Worm (Caenorhabditis elegans) whole organism, L2 larva: ENCODE measurements around the gene srw-107.

ENCODE experiments used
- C34F6.9 ChIP-seq: fragments of 150-350 bp; optimal IDR thresholded peaks from 2 replicates; lab custom pipeline; 2014; ENCODE audit warnings: missing biosample characterization, missing genetic modification characterization
- R02D3.7 ChIP-seq: fragments of 150-350 bp; optimal IDR thresholded peaks from 2 replicates; lab custom pipeline; 2014; ENCODE audit warnings: missing biosample characterization, missing genetic modification characterization
- Y55F3AM.14 ChIP-seq: fragments of 200-800 bp; sonication (Bioruptor generic); optimal IDR thresholded peaks from 2 replicates; lab custom pipeline; 2018; ENCODE audit warnings: mild to moderate bottlenecking, missing genetic modification characterization, missing compliant biosample characterization
- alr-1 ChIP-seq: fragments of 150-350 bp; optimal IDR thresholded peaks from 2 replicates; lab custom pipeline; 2014; ENCODE audit warnings: missing biosample characterization, missing genetic modification characterization
- aly-2 ChIP-seq: fragments of 150-350 bp; optimal IDR thresholded peaks from 2 replicates; lab custom pipeline; 2014; ENCODE audit warnings: missing biosample characterization, missing genetic modification characterization
- ama-1 ChIP-seq: fragments of 150-350 bp; optimal IDR thresholded peaks from 2 replicates; lab custom pipeline; 2018; ENCODE audit warnings: inconsistent platforms
- blmp-1 ChIP-seq: sonication (generic microtip); optimal IDR thresholded peaks from 2 replicates; lab custom pipeline; 2017; ENCODE audit warnings: missing genetic modification characterization, mild to moderate bottlenecking, missing compliant biosample characterization, antibody characterized with exemption, moderate library complexity; ENCODE audit not compliant: insufficient read depth
- ceh-16 ChIP-seq: fragments of 150-350 bp; optimal IDR thresholded peaks from 2 replicates; lab custom pipeline; 2014; ENCODE audit warnings: missing biosample characterization, missing genetic modification characterization
- ceh-82 ChIP-seq: fragments of 150-350 bp; optimal IDR thresholded peaks from 2 replicates; lab custom pipeline; 2014; ENCODE audit warnings: missing biosample characterization, missing genetic modification characterization
- crh-2 ChIP-seq: sonication (generic microtip); optimal IDR thresholded peaks from 2 replicates; lab custom pipeline; 2017; ENCODE audit warnings: missing biosample characterization, missing genetic modification characterization
- dmd-4 ChIP-seq: sonication (generic microtip); optimal IDR thresholded peaks from 2 replicates; lab custom pipeline; 2017; ENCODE audit warnings: missing biosample characterization, missing genetic modification characterization
- egl-27 ChIP-seq: sonication (generic microtip); optimal IDR thresholded peaks from 3 replicates; lab custom pipeline; 2017; ENCODE audit warnings: missing biosample characterization, missing genetic modification reagents, missing genetic modification characterization
- elt-1 ChIP-seq: fragments of 150-350 bp; optimal IDR thresholded peaks from 2 replicates; lab custom pipeline; 2014; ENCODE audit warnings: missing biosample characterization, missing genetic modification characterization
- elt-3 ChIP-seq: sonication (generic microtip); optimal IDR thresholded peaks from 2 replicates; lab custom pipeline; 2017; ENCODE audit warnings: missing biosample characterization, missing genetic modification characterization
- fos-1 ChIP-seq: fragments of 150-350 bp; optimal IDR thresholded peaks from 2 replicates; lab custom pipeline; 2014; ENCODE audit warnings: missing biosample characterization, missing genetic modification characterization
- gmeb-1 ChIP-seq: fragments of 150-350 bp; optimal IDR thresholded peaks from 2 replicates; lab custom pipeline; 2014; ENCODE audit warnings: missing biosample characterization, missing genetic modification characterization
- lin-11 ChIP-seq: fragments of 150-350 bp; sonication (generic microtip); optimal IDR thresholded peaks from 2 replicates; lab custom pipeline; 2014; ENCODE audit warnings: missing biosample characterization, missing genetic modification characterization, inconsistent platforms, mixed read lengths
- lin-13 ChIP-seq: fragments of 150-350 bp; optimal IDR thresholded peaks from 2 replicates; lab custom pipeline; 2014; ENCODE audit warnings: missing biosample characterization, missing genetic modification reagents, missing genetic modification characterization
- lin-39 ChIP-seq: fragments of 150-350 bp; optimal IDR thresholded peaks from 2 replicates; lab custom pipeline; 2014; ENCODE audit warnings: missing biosample characterization, missing genetic modification reagents, missing genetic modification characterization
- lsy-2 ChIP-seq, 2 experiments: fragments of 150-350 bp in 1 of 2; sonication (generic microtip) in 1 of 2; optimal IDR thresholded peaks; 2 replicates each; lab custom pipeline; 2014 to 2017; ENCODE audit warnings: missing biosample characterization in 2 of 2, missing genetic modification characterization in 2 of 2
- mab-5 ChIP-seq: fragments of 150-350 bp; optimal IDR thresholded peaks from 2 replicates; lab custom pipeline; 2014; ENCODE audit warnings: missing biosample characterization, missing genetic modification characterization
- mbf-1 ChIP-seq: sonication (generic microtip); optimal IDR thresholded peaks from 2 replicates; lab custom pipeline; 2017; ENCODE audit warnings: missing biosample characterization, missing genetic modification characterization
- mdl-1 ChIP-seq, 2 experiments: fragments of 150-350 bp in 1 of 2; sonication (generic microtip) in 1 of 2; optimal IDR thresholded peaks; 2 replicates each; lab custom pipeline; 2017; ENCODE audit warnings: missing biosample characterization in 2 of 2, missing genetic modification characterization in 2 of 2
- nhr-10 ChIP-seq: sonication (generic microtip); optimal IDR thresholded peaks from 2 replicates; lab custom pipeline; 2017; ENCODE audit warnings: missing biosample characterization, missing genetic modification characterization
- nhr-129 ChIP-seq: fragments of 150-350 bp; optimal IDR thresholded peaks from 2 replicates; lab custom pipeline; 2014; ENCODE audit warnings: missing biosample characterization, missing genetic modification characterization
- nhr-23 ChIP-seq: fragments of 150-350 bp; optimal IDR thresholded peaks from 2 replicates; lab custom pipeline; 2014; ENCODE audit warnings: missing biosample characterization, missing genetic modification reagents, missing genetic modification characterization
- nhr-237 ChIP-seq: fragments of 150-350 bp; optimal IDR thresholded peaks from 2 replicates; lab custom pipeline; 2014; ENCODE audit warnings: missing biosample characterization, missing genetic modification characterization
- nhr-25 ChIP-seq: fragments of 150-350 bp; sonication (generic microtip); optimal IDR thresholded peaks from 3 replicates; lab custom pipeline; 2014; ENCODE audit warnings: missing biosample characterization, missing genetic modification characterization
- nhr-6 ChIP-seq: fragments of 150-350 bp; optimal IDR thresholded peaks from 2 replicates; lab custom pipeline; 2014; ENCODE audit warnings: missing biosample characterization, missing genetic modification characterization
- nhr-77 ChIP-seq: fragments of 150-350 bp; optimal IDR thresholded peaks from 2 replicates; lab custom pipeline; 2014; ENCODE audit warnings: missing biosample characterization, missing genetic modification characterization
- peb-1 ChIP-seq: fragments of 150-350 bp; optimal IDR thresholded peaks from 2 replicates; lab custom pipeline; 2014; ENCODE audit warnings: missing biosample characterization, missing genetic modification characterization
- sem-4 ChIP-seq: fragments of 150-350 bp; optimal IDR thresholded peaks from 2 replicates; lab custom pipeline; 2014; ENCODE audit warnings: missing biosample characterization, missing genetic modification reagents, missing genetic modification characterization
- skn-1 ChIP-seq: sonication (generic microtip); optimal IDR thresholded peaks from 2 replicates; lab custom pipeline; 2017; ENCODE audit warnings: missing biosample characterization, missing genetic modification characterization
- sma-3 ChIP-seq: sonication (generic microtip); optimal IDR thresholded peaks from 2 replicates; lab custom pipeline; 2016; ENCODE audit warnings: missing genetic modification reagents, missing genetic modification characterization, missing compliant biosample characterization
- sma-9 ChIP-seq, 2 experiments: fragments of 150-350 bp in 1 of 2; sonication (generic microtip) in 1 of 2; optimal IDR thresholded peaks; 2 replicates each; lab custom pipeline; 2014 to 2016; ENCODE audit warnings: missing genetic modification characterization in 2 of 2, mild to moderate bottlenecking in 1 of 2, missing biosample characterization in 1 of 2, missing compliant biosample characterization in 1 of 2, missing genetic modification reagents in 1 of 2, moderate library complexity in 1 of 2
- snpc-4 ChIP-seq: fragments of 150-350 bp; optimal IDR thresholded peaks from 2 replicates; lab custom pipeline; 2014; ENCODE audit warnings: missing biosample characterization, missing genetic modification characterization
- unc-55 ChIP-seq: fragments of 150-350 bp; sonication (generic microtip); optimal IDR thresholded peaks from 3 replicates; lab custom pipeline; 2014; ENCODE audit warnings: missing biosample characterization, missing genetic modification reagents, missing genetic modification characterization
- unc-62 ChIP-seq: fragments of 150-350 bp; optimal IDR thresholded peaks from 2 replicates; lab custom pipeline; 2014; ENCODE audit warnings: missing biosample characterization, missing genetic modification reagents, missing genetic modification characterization
- zag-1 ChIP-seq: fragments of 150-350 bp; optimal IDR thresholded peaks from 2 replicates; lab custom pipeline; 2014; ENCODE audit warnings: missing biosample characterization, missing genetic modification characterization
- ztf-1 ChIP-seq: fragments of 200-800 bp; sonication (Bioruptor generic); conservative IDR thresholded peaks from 2 replicates; pipeline ENCODE4 v1.3.6; 2022; ENCODE audit warnings: missing genetic modification characterization, missing compliant biosample characterization
- ztf-4 ChIP-seq: fragments of 150-350 bp; optimal IDR thresholded peaks from 2 replicates; lab custom pipeline; 2014; ENCODE audit warnings: missing biosample characterization, missing genetic modification characterization

The srw-107 gene

ce11 chrV:497399-497798, 24.0 kb downstream of the srw-107 start, which contains the start of gene T01G6.1:
T01G6.1 (plus strand) TSS chrV:497699.
- TF ChIP-seq ama-1 (lab: Kevin White, UChicago) (no peak), blmp-1 (tag; lab: Kevin White, UChicago) (no peak), nhr-6 (tag; lab: Kevin White, UChicago) (no peak), lin-13 (GFP tag; lab: Kevin White, UChicago) (no peak), sem-4 (tag; lab: Kevin White, UChicago) (no peak), nhr-129 (tag; lab: Kevin White, UChicago) (no peak), zag-1 (tag; lab: Kevin White, UChicago) (no peak), nhr-77 (tag; lab: Kevin White, UChicago) (no peak), unc-55 (GFP tag; lab: Kevin White, UChicago) (no peak), unc-62 (GFP tag; lab: Kevin White, UChicago) (no peak), dmd-4 (tag; lab: Kevin White, UChicago) (no peak), nhr-23 (tag; lab: Kevin White, UChicago) (no peak), skn-1 (no peak), peb-1 (tag; lab: Kevin White, UChicago) (no peak), nhr-25 (tag; lab: Kevin White, UChicago) (no peak), egl-27 (tag; lab: Kevin White, UChicago) (no peak), elt-1 (tag; lab: Kevin White, UChicago) (no peak), aly-2 (no peak)
- TF ChIP-seq, all 48 proteins: peak for 0

DNA sequence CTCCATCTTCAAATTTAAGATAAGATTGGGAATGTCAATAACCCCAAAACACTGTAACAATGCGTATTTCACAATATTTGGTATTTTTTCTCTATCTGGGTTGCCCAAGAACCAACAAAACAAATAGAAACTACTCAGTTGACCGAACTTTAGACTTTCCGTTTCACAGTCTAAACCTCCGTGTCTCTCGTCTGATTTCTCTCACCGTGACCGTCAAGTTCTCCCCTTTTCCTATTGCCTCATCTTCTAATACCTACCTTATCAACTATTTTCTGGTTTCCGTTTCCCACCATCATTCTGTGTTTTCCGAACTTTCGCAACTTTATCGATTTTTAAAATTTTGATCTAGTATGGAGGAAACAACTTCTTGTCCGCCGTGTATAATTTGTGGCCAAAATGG, 27.1 kb downstream of the srw-107 start, which contains the start of gene nhr-131:
Gene nhr-131, plus strand, starts transcription at position 87 of the 400 bp plus-strand sequence.
- TF ChIP-seq gmeb-1 (tag; lab: Kevin White, UChicago) (peak; percentile 20), crh-2 (tag; lab: Kevin White, UChicago) (peak; percentile 27), mbf-1 (tag; lab: Kevin White, UChicago) (no peak), fos-1 (tag; lab: Kevin White, UChicago) (peak; percentile 72), sma-9 (GFP tag; optimal IDR thresholded peaks at IDR 0.05; lab: Kevin White, UChicago) (peak; percentile 73), sma-9 (tag; optimal IDR thresholded peaks at IDR 0.05; lab: Kevin White, UChicago) (no peak), elt-3 (no peak), ama-1 (lab: Kevin White, UChicago) (no peak), nhr-129 (tag; lab: Kevin White, UChicago) (peak; percentile 48)

- TF ChIP-seq sma-3 (no peak), lsy-2 (tag; optimal IDR thresholded peaks at IDR 0.05; lab: Kevin White, UChicago) (no peak), ceh-16 (tag; lab: Kevin White, UChicago) (no peak), fos-1 (tag; lab: Kevin White, UChicago) (no peak), elt-1 (tag; lab: Kevin White, UChicago) (no peak), ztf-1 (GFP tag; lab: Robert Waterston, UW) (no peak), nhr-6 (tag; lab: Kevin White, UChicago) (no peak), mdl-1 (tag; optimal IDR thresholded peaks at IDR 0.05; lab: Kevin White, UChicago) (no peak), snpc-4 (tag; lab: Kevin White, UChicago) (no peak), nhr-10 (tag; lab: Kevin White, UChicago) (no peak), lin-39 (no peak)
These were observed 30.0 kb downstream of the srw-107 start, which contains the start of gene str-196 for ce11 chrV:491432-491831. str-196 (plus strand) TSS chrV:491732.

DNA sequence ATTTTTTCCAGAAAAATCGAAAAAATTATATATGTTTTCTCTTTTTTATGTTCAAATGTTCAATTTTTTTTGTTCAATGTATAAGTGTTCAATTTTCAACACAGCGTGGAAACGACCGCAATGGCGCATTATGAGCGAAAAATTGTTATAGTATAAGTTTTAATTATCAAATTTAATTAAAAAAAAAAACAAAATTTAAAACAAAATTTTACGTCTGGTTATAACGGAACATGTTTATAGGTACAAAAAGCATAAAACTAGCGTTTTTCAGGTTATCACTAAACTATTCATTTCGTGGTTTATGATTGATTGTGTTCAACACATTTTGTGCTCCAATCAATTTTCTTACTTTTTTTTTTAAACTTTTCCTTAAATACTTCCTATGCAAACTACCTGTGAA, 32.1 kb downstream of the srw-107 start, which contains the start of gene nhr-106:
Gene nhr-106, plus strand, starts transcription at position 301 of the 400 bp plus-strand sequence.
- peak; percentile 41 for TF ChIP-seq fos-1 (tag; lab: Kevin White, UChicago)
- TF ChIP-seq ztf-4 (tag; lab: Kevin White, UChicago) = no peak
- TF ChIP-seq alr-1 (tag; lab: Kevin White, UChicago) = no peak

DNA sequence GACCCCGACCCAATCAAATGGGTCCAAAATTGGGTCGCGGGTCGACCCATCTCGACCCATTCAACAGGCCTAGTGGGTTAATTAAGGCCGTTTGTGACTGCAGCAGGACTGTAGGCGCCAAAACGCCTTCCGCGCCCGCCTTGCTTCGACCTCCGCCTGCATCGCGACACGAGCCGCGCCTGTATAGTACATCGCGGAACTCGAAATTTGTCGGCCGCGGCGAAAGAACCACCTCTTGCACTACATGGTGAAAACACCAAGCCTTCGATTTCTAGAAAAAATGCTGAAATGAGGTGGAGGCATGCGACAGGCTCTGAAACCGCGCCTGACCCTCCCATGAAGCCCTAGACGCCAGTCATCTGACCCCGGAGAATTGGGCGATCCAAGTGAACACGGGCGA, 33.4 kb downstream of the srw-107 start:
- TF ChIP-seq R02D3.7 (tag; lab: Kevin White, UChicago) (no peak), lin-13 (GFP tag; lab: Kevin White, UChicago) (no peak), peb-1 (tag; lab: Kevin White, UChicago) (no peak), lin-11 (tag; lab: Kevin White, UChicago) (no peak), alr-1 (tag; lab: Kevin White, UChicago) (no peak), nhr-237 (tag; lab: Kevin White, UChicago) (no peak), sem-4 (tag; lab: Kevin White, UChicago) (no peak), zag-1 (tag; lab: Kevin White, UChicago) (no peak), Y55F3AM.14 (no peak), mab-5 (tag; lab: Kevin White, UChicago) (no peak), ceh-82 (tag; lab: Kevin White, UChicago) (no peak), sma-9 (GFP tag; optimal IDR thresholded peaks at IDR 0.05; lab: Kevin White, UChicago) (no peak), sma-9 (tag; optimal IDR thresholded peaks at IDR 0.05; lab: Kevin White, UChicago) (no peak), fos-1 (tag; lab: Kevin White, UChicago) (no peak), C34F6.9 (tag; lab: Kevin White, UChicago) (no peak), nhr-77 (tag; lab: Kevin White, UChicago) (no peak), lsy-2 (tag; optimal IDR thresholded peaks at IDR 0.05; lab: Kevin White, UChicago) (no peak), unc-62 (GFP tag; lab: Kevin White, UChicago) (no peak), elt-1 (tag; lab: Kevin White, UChicago) (no peak), mbf-1 (tag; lab: Kevin White, UChicago) (no peak)
- TF ChIP-seq, all 48 proteins: peak for 0
